Worm (Caenorhabditis elegans) whole organism, early embryonic: Measurements from ENCODE around the gene str-255.

Experiments used
- B0310.2 ChIP-seq: sonication (generic microtip); optimal IDR thresholded peaks from 2 replicates; lab custom pipeline; 2016; ENCODE audit warnings: mild to moderate bottlenecking, missing genetic modification characterization, missing compliant biosample characterization
- F13C5.2 ChIP-seq: sonication (generic microtip); optimal IDR thresholded peaks from 2 replicates; lab custom pipeline; 2017; ENCODE audit warnings: mild to moderate bottlenecking, missing genetic modification characterization, inconsistent platforms, missing compliant biosample characterization
- aly-1 ChIP-seq: sonication (generic microtip); optimal IDR thresholded peaks from 2 replicates; lab custom pipeline; 2016; ENCODE audit warnings: missing genetic modification characterization, missing compliant biosample characterization
- ama-1 ChIP-seq: fragments of 150-350 bp; optimal IDR thresholded peaks from 2 replicates; lab custom pipeline; 2014
- ceh-13 ChIP-seq: fragments of 200-800 bp; sonication (Bioruptor generic); optimal IDR thresholded peaks from 2 replicates; lab custom pipeline; 2018; ENCODE audit warnings: mild to moderate bottlenecking, missing genetic modification characterization, missing compliant biosample characterization
- ceh-36 ChIP-seq: sonication (generic microtip); optimal IDR thresholded peaks from 2 replicates; lab custom pipeline; 2016; ENCODE audit warnings: missing genetic modification characterization, inconsistent platforms, missing compliant biosample characterization
- ets-7 ChIP-seq: sonication (generic microtip); optimal IDR thresholded peaks from 2 replicates; lab custom pipeline; 2016; ENCODE audit warnings: missing genotype, missing genetic modification characterization, missing compliant biosample characterization
- flt-1 ChIP-seq: fragments of 200-800 bp; sonication (Bioruptor generic); IDR thresholded peaks from 2 replicates; pipeline ENCODE4 v1.3.6; 2022; ENCODE audit warnings: missing genetic modification characterization, missing compliant biosample characterization
- hmbx-1 ChIP-seq: sonication (generic microtip); optimal IDR thresholded peaks from 2 replicates; lab custom pipeline; 2016; ENCODE audit warnings: mild to moderate bottlenecking, missing genetic modification characterization, missing compliant biosample characterization
- hmg-4 ChIP-seq: fragments of 200-800 bp; sonication (Bioruptor generic); optimal IDR thresholded peaks from 2 replicates; lab custom pipeline; 2018; ENCODE audit warnings: mild to moderate bottlenecking, missing genetic modification characterization, missing compliant biosample characterization
- hnd-1 ChIP-seq: sonication (generic microtip); optimal IDR thresholded peaks from 2 replicates; lab custom pipeline; 2016; ENCODE audit warnings: missing genetic modification characterization, missing compliant biosample characterization
- pes-1 ChIP-seq: fragments of 200-800 bp; sonication (Bioruptor generic); IDR thresholded peaks from 2 replicates; pipeline ENCODE4 v1.3.6; 2022; ENCODE audit warnings: missing genetic modification reagents, missing genetic modification characterization, missing compliant biosample characterization
- scrt-1 ChIP-seq: fragments of 200-800 bp; sonication (Bioruptor generic); IDR thresholded peaks from 2 replicates; pipeline ENCODE4 v1.3.6; 2022; ENCODE audit warnings: missing genetic modification characterization, missing compliant biosample characterization
- sea-1 ChIP-seq: fragments of 200-800 bp; sonication (Bioruptor generic); conservative IDR thresholded peaks from 2 replicates; pipeline ENCODE4 v1.3.6; 2022; ENCODE audit warnings: missing genetic modification characterization, missing compliant biosample characterization
- tbx-11 ChIP-seq: fragments of 200-800 bp; sonication (Bioruptor generic); IDR thresholded peaks from 2 replicates; pipeline ENCODE4 v1.3.6; 2022; ENCODE audit warnings: missing genetic modification characterization, missing compliant biosample characterization
- tbx-37 ChIP-seq: fragments of 200-800 bp; sonication (Bioruptor generic); conservative IDR thresholded peaks from 2 replicates; pipeline ENCODE4 v1.3.6; 2022; ENCODE audit warnings: missing genetic modification reagents, missing genetic modification characterization, missing compliant biosample characterization
- tra-4 ChIP-seq: sonication (generic microtip); optimal IDR thresholded peaks from 2 replicates; lab custom pipeline; 2017; ENCODE audit warnings: missing genetic modification characterization, missing compliant biosample characterization

Gene str-255

DNA sequence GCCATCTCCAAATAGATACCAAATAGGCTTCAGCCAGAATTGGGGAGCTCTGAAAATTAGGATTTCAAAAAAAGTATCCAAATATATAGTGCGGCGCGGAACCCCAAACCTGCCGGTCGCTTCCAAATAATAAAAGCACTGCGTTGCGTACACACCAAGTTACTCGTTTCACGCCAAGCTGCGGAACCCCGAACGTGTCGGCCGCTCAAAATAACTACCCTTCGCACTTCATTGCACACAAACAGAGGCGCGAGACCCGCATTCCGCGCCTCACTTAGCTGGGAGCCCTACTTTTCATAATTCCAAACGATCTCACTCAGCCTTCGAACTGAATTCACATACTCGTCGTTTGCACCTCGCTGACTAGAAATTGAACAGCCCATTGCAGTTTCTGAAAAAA, 36.0 kb upstream of the str-255 start:
- TF ChIP-seq flt-1 (GFP tag; lab: Robert Waterston, UW) (no peak), ama-1 (no peak)

DNA sequence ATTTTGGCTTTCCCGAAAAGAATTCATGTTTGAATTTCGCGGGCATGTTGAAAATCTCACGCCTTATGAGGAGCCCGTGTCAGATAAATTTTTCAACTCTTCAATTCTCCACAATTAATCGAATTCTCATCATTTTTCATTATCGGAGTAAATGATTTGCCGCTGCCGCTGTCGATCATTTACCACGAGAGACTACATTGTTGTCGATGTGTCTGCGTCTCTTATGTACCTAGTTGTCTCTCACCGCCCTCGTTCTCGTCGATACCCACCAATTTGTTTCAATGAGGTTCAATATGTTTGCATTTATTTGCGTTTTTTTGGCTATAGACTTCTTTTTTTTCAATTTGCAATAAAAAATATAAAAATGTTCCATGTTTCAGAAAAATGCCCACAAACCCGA, 28.5 kb upstream of the str-255 start, which contains the start of gene nhr-13:
nhr-13 (plus strand) TSS at position 369 of the 400 bp plus-strand sequence.
- TF ChIP-seq ets-7 (tag; lab: Kevin White, UChicago) (no peak), ama-1 (no peak), hmbx-1 (no peak), F13C5.2 (tag; lab: Kevin White, UChicago) (no peak), pes-1 (GFP tag; lab: Robert Waterston, UW) (no peak), B0310.2 (no peak), ceh-13 (GFP tag; lab: Kevin White, UChicago) (no peak), tra-4 (tag; lab: Kevin White, UChicago) (no peak), flt-1 (GFP tag; lab: Robert Waterston, UW) (no peak), tbx-37 (GFP tag; lab: Robert Waterston, UW) (no peak), scrt-1 (GFP tag; lab: Robert Waterston, UW) (no peak), hnd-1 (tag; lab: Kevin White, UChicago) (no peak), aly-1 (no peak), ceh-36 (no peak), hmg-4 (GFP tag; lab: Kevin White, UChicago) (no peak), tbx-11 (GFP tag; lab: Robert Waterston, UW) (no peak), sea-1 (GFP tag; lab: Robert Waterston, UW) (no peak)

DNA sequence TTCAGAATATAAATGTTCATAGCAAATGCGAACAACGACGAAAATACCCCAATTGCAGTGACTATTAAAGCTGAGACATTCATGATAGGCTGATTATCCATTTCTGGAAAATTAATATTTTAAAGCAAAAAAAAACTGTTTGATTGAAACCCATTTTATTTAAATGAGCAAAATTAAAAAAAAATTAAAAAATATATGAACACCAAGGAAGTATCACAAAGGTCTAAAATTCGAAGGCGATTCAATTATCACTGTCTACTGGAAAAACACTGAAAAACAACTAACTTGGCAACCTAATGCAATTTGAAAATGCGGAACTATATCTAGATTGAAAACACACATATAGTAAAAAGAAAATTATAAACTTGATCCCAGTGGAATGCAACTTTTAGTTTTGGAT, 27.5 kb upstream of the str-255 start, which contains the start of gene srbc-42:
srbc-42 (minus strand) TSS at position 101 of the 400 bp plus-strand sequence.
- TF ChIP-seq B0310.2 (no peak), pes-1 (GFP tag; lab: Robert Waterston, UW) (no peak), tra-4 (tag; lab: Kevin White, UChicago) (no peak), ama-1 (no peak), hmg-4 (GFP tag; lab: Kevin White, UChicago) (no peak), flt-1 (GFP tag; lab: Robert Waterston, UW) (no peak), tbx-11 (GFP tag; lab: Robert Waterston, UW) (no peak), ceh-36 (no peak)

DNA sequence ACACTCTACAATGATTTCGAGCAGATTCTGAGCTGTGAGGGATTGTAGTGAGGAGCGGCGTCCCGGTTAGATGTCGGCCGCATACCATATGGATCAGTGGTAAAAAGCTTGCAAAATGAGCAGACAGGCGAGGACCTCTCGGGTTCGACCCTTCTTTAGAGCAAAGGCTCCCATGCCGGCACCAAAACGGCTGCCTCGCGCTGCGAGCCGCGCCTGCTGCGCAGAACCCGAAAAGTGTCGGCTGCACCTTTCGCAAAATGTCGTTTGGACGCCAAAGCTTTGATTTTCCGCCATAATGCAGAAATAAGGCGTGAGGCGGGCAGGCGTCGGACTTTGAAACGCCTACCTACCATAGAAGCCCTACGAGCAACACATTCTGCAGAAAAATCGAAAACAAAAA, 26.7 kb upstream of the str-255 start:
- TF ChIP-seq hnd-1 (tag; lab: Kevin White, UChicago), result no peak
- no peak for TF ChIP-seq pes-1 (GFP tag; lab: Robert Waterston, UW)
- TF ChIP-seq B0310.2, result no peak
- TF ChIP-seq hmg-4 (GFP tag; lab: Kevin White, UChicago), result no peak

DNA sequence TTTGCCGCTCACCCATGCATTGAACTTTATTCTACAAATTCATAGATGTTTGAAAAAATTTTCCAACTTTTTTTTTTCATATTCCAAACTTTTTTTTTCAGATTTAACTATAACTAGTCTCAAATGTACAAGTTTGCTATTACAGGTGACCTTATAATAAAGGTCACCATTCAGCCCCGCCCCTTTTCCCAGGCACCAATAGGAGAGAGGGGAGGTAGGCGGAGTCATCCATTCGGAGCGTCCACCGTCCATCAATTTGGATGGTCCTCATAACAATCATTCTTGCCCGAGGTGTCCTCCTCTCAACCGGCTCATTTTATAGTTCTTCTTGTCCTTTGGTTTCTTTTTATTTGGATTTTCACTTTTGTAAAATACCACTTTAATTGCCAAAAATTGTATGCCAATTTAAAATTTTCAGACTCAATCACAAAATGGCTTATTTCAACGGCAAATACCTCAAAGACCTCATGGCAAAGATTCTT, 24.3 kb upstream of the str-255 start, which contains the start of gene Y5H2B.3:
Y5H2B.3 (plus strand) TSS at position 432 of the 482 bp plus-strand sequence.
- TF ChIP-seq hmbx-1, result no peak
- TF ChIP-seq aly-1, result no peak
- TF ChIP-seq ets-7 (tag; lab: Kevin White, UChicago), result no peak
- no peak for TF ChIP-seq F13C5.2 (tag; lab: Kevin White, UChicago)
- no peak for TF ChIP-seq tbx-11 (GFP tag; lab: Robert Waterston, UW)
- no peak for TF ChIP-seq scrt-1 (GFP tag; lab: Robert Waterston, UW)
- no peak for TF ChIP-seq hnd-1 (tag; lab: Kevin White, UChicago)
- no peak for TF ChIP-seq ceh-36

DNA sequence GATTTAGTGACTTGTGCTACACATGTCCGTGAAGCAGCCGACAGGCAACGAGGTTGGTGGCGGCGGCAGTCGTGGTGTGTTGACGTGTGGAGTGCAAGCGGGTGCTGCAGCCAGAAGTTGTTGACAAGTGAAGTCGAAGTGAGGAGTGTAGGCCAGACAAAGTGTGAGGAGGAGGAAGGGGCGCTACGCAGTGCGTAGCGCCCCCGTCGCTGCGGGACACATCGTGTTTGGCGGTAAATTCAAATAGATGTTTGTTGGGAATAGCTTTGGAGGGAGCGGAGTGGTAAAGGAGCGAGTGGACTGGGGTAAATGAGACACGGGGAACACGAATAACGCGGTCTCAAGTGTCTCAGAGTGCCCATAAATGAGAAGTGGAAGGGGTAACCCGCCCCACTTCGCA, 21.9 kb upstream of the str-255 start:
- no peak for TF ChIP-seq ets-7 (tag; lab: Kevin White, UChicago)
- no peak for TF ChIP-seq F13C5.2 (tag; lab: Kevin White, UChicago)
- no peak for TF ChIP-seq sea-1 (GFP tag; lab: Robert Waterston, UW)
- no peak for TF ChIP-seq ceh-13 (GFP tag; lab: Kevin White, UChicago)
- TF ChIP-seq tbx-11 (GFP tag; lab: Robert Waterston, UW), result no peak
- TF ChIP-seq ama-1, result no peak
- TF ChIP-seq tbx-37 (GFP tag; lab: Robert Waterston, UW), result no peak
- no peak for TF ChIP-seq B0310.2
- TF ChIP-seq flt-1 (GFP tag; lab: Robert Waterston, UW), result no peak
- TF ChIP-seq scrt-1 (GFP tag; lab: Robert Waterston, UW), result no peak
- no peak for TF ChIP-seq hmbx-1
- no peak for TF ChIP-seq aly-1
- no peak for TF ChIP-seq tra-4 (tag; lab: Kevin White, UChicago)
- no peak for TF ChIP-seq hnd-1 (tag; lab: Kevin White, UChicago)
- no peak for TF ChIP-seq pes-1 (GFP tag; lab: Robert Waterston, UW)

DNA sequence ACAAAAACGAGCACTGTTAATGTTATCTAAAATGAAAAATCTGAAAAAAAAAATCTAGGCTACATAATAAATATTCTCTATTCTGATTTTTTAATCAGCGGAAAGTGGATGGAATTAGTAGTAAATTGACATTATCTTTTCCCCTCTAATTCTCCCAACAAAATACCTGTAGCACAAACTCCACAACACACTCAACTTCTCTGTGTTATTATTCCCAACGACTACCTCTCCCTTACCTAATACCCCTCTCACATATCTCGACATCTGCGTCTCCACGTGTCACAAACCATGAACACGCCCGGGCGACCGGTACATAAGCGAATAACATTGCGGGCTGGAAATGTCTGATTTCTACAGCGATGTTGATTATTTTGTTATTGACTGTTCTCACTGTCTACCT, 19.5 kb upstream of the str-255 start, which contains the start of gene cyp-33C2:
cyp-33C2 (plus strand) TSS at position 327 of the 400 bp plus-strand sequence.
- no peak for TF ChIP-seq aly-1
- no peak for TF ChIP-seq hmbx-1
- TF ChIP-seq ama-1, result no peak
- TF ChIP-seq tbx-11 (GFP tag; lab: Robert Waterston, UW), result no peak
- TF ChIP-seq ets-7 (tag; lab: Kevin White, UChicago), result no peak
- TF ChIP-seq ceh-36, result no peak
- TF ChIP-seq pes-1 (GFP tag; lab: Robert Waterston, UW), result no peak
- TF ChIP-seq tbx-37 (GFP tag; lab: Robert Waterston, UW), result no peak
- TF ChIP-seq flt-1 (GFP tag; lab: Robert Waterston, UW), result no peak

DNA sequence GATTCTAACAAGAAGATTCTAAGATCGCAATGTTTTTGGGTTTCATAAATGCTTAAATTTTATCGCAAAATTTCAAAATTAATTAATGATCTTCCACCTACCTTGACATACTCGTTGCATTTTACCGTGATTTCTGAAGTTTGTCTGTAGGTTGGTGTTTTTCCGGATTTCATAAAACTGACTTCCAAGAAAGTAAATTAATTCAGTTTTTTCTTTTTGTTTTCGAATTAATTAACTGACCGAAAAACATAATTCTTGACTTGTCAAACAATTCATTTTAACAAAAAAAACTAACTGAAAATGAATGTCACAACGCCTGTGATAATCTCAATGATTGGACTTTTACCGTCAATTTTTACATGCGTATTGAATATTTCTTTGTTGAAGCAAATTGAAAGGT, 18.1 kb upstream of the str-255 start, which contains the start of gene srbc-16:
srbc-16 (plus strand) TSS at position 301 of the 400 bp plus-strand sequence.
- TF ChIP-seq ama-1 (no peak), hmbx-1 (no peak), tbx-11 (GFP tag; lab: Robert Waterston, UW) (no peak), flt-1 (GFP tag; lab: Robert Waterston, UW) (no peak), ets-7 (tag; lab: Kevin White, UChicago) (no peak), ceh-13 (GFP tag; lab: Kevin White, UChicago) (no peak), sea-1 (GFP tag; lab: Robert Waterston, UW) (no peak), pes-1 (GFP tag; lab: Robert Waterston, UW) (no peak), scrt-1 (GFP tag; lab: Robert Waterston, UW) (no peak), ceh-36 (no peak), F13C5.2 (tag; lab: Kevin White, UChicago) (no peak), B0310.2 (no peak), aly-1 (no peak), hnd-1 (tag; lab: Kevin White, UChicago) (no peak), tbx-37 (GFP tag; lab: Robert Waterston, UW) (no peak), hmg-4 (GFP tag; lab: Kevin White, UChicago) (no peak), tra-4 (tag; lab: Kevin White, UChicago) (no peak)
